Fruit fly (Drosophila melanogaster) whole organism, prepupa: ENCODE data around the gene CG11828.

Experiments used
- Blimp-1 ChIP-seq: fragments of 200-800 bp; sonication (Bioruptor generic); optimal IDR thresholded peaks from 3 replicates; lab custom pipeline; 2017; ENCODE audit warnings: missing biosample characterization, missing genetic modification characterization, mild to moderate bottlenecking, moderate library complexity, missing genetic modification reagents
- CG10631 ChIP-seq: fragments of 200-800 bp; sonication (Bioruptor generic); optimal IDR thresholded peaks from 2 replicates; lab custom pipeline; 2016; ENCODE audit warnings: missing biosample characterization, missing genetic modification characterization
- CG10669 ChIP-seq: fragments of 200-800 bp; sonication (Bioruptor generic); optimal IDR thresholded peaks from 3 replicates; lab custom pipeline; 2018; ENCODE audit warnings: missing biosample characterization, mild to moderate bottlenecking, missing genetic modification characterization, moderate library complexity
- CG11294 ChIP-seq: fragments of 200-800 bp; sonication (Bioruptor generic); IDR thresholded peaks from 2 replicates; pipeline ENCODE4 v1.3.6; 2022; ENCODE audit warnings: missing biosample characterization, missing genetic modification characterization
- CG11902 ChIP-seq: fragments of 200-800 bp; sonication (Bioruptor generic); optimal IDR thresholded peaks from 3 replicates; lab custom pipeline; 2016; ENCODE audit warnings: missing biosample characterization, missing genetic modification characterization
- CG15336 ChIP-seq: fragments of 200-800 bp; sonication (Bioruptor generic); IDR thresholded peaks from 2 replicates; pipeline ENCODE4 v1.3.6; 2022; ENCODE audit warnings: missing biosample characterization, missing genetic modification characterization
- CG16779 ChIP-seq: fragments of 200-800 bp; sonication (Bioruptor generic); optimal IDR thresholded peaks from 3 replicates; lab custom pipeline; 2017; ENCODE audit warnings: missing biosample characterization, mild to moderate bottlenecking, missing genetic modification characterization
- CG3032 ChIP-seq: fragments of 200-800 bp; optimal IDR thresholded peaks from 2 replicates; lab custom pipeline; 2019; ENCODE audit warnings: missing biosample characterization, mild to moderate bottlenecking, missing genetic modification characterization, moderate library complexity
- CG31627 ChIP-seq: fragments of 200-800 bp; sonication (Bioruptor generic); optimal IDR thresholded peaks from 3 replicates; lab custom pipeline; 2016; ENCODE audit warnings: missing biosample characterization, missing genetic modification characterization
- CG32006 ChIP-seq: fragments of 200-800 bp; sonication (Bioruptor generic); optimal IDR thresholded peaks from 3 replicates; lab custom pipeline; 2017; ENCODE audit warnings: missing biosample characterization, mild to moderate bottlenecking, missing genetic modification characterization
- CG3919 ChIP-seq: fragments of 200-800 bp; sonication (Bioruptor generic); optimal IDR thresholded peaks from 3 replicates; lab custom pipeline; 2016; ENCODE audit warnings: missing biosample characterization, missing genetic modification characterization
- CG6163 ChIP-seq: fragments of 200-800 bp; sonication (Bioruptor generic); IDR thresholded peaks from 3 replicates; pipeline ENCODE4 v1.3.6; 2022; ENCODE audit warnings: missing biosample characterization, missing genetic modification characterization
- CG6276 ChIP-seq: fragments of 200-800 bp; sonication (Bioruptor generic); optimal IDR thresholded peaks from 2 replicates; lab custom pipeline; 2017; ENCODE audit warnings: missing biosample characterization, mild to moderate bottlenecking, missing genetic modification characterization
- CG6808 ChIP-seq: fragments of 200-800 bp; sonication (Bioruptor generic); optimal IDR thresholded peaks from 3 replicates; lab custom pipeline; 2017; ENCODE audit warnings: missing biosample characterization, missing genetic modification characterization, mild to moderate bottlenecking, moderate library complexity, missing genetic modification reagents
- CG6854 ChIP-seq: fragments of 200-800 bp; sonication (Bioruptor generic); optimal IDR thresholded peaks from 2 replicates; lab custom pipeline; 2017; ENCODE audit warnings: missing biosample characterization, mild to moderate bottlenecking, missing genetic modification characterization
- CG7368 ChIP-seq: fragments of 200-800 bp; sonication (Bioruptor generic); optimal IDR thresholded peaks from 3 replicates; lab custom pipeline; 2016; ENCODE audit warnings: missing biosample characterization, missing genetic modification characterization
- CG8119 ChIP-seq: fragments of 200-800 bp; sonication (Bioruptor generic); IDR thresholded peaks from 3 replicates; pipeline ENCODE4 v1.3.6; 2022; ENCODE audit warnings: missing biosample characterization, missing genetic modification characterization
- CG8319 ChIP-seq: fragments of 200-800 bp; sonication (Bioruptor generic); optimal IDR thresholded peaks from 3 replicates; lab custom pipeline; 2016; ENCODE audit warnings: missing biosample characterization, missing genetic modification characterization
- CG8632 ChIP-seq: fragments of 200-800 bp; sonication (Bioruptor generic); optimal IDR thresholded peaks from 3 replicates; lab custom pipeline; 2016; ENCODE audit warnings: missing biosample characterization, missing genetic modification characterization
- Eip78C ChIP-seq: fragments of 200-800 bp; sonication (Bioruptor generic); peaks from one replicate; lab custom pipeline; 2016; ENCODE audit warnings: missing biosample characterization, missing genetic modification characterization
- Eip93F ChIP-seq: fragments of 200-800 bp; sonication (Bioruptor generic); optimal IDR thresholded peaks from 2 replicates; lab custom pipeline; 2016; ENCODE audit warnings: missing biosample characterization, mild to moderate bottlenecking, missing genetic modification characterization
- Ets21C ChIP-seq: fragments of 200-800 bp; sonication (Bioruptor generic); optimal IDR thresholded peaks from 3 replicates; lab custom pipeline; 2016; ENCODE audit warnings: missing biosample characterization, missing genetic modification characterization
- Ets96B ChIP-seq: fragments of 200-800 bp; optimal IDR thresholded peaks from 2 replicates; lab custom pipeline; 2019; ENCODE audit warnings: missing biosample characterization, mild to moderate bottlenecking, missing genetic modification characterization, moderate library complexity
- Gug ChIP-seq: fragments of 200-800 bp; sonication (Bioruptor generic); IDR thresholded peaks from 2 replicates; pipeline ENCODE4 v1.3.6; 2022; ENCODE audit warnings: missing biosample characterization, missing genetic modification characterization
- Hr38 ChIP-seq: sonication (Bioruptor generic); optimal IDR thresholded peaks from 2 replicates; lab custom pipeline; 2016; ENCODE audit warnings: missing biosample characterization, missing genetic modification characterization
- Hr39 ChIP-seq: fragments of 200-800 bp; sonication (Bioruptor generic); optimal IDR thresholded peaks from 2 replicates; lab custom pipeline; 2016; ENCODE audit warnings: missing biosample characterization, missing genetic modification characterization
- Hr4 ChIP-seq: fragments of 200-800 bp; sonication (Bioruptor generic); optimal IDR thresholded peaks from 3 replicates; lab custom pipeline; 2016; ENCODE audit warnings: missing biosample characterization, missing genetic modification characterization
- Lpt ChIP-seq: fragments of 200-800 bp; sonication (Bioruptor generic); optimal IDR thresholded peaks from 3 replicates; lab custom pipeline; 2016; ENCODE audit warnings: missing biosample characterization, missing genetic modification characterization
- OdsH ChIP-seq: fragments of 200-800 bp; sonication (Bioruptor generic); optimal IDR thresholded peaks from 3 replicates; lab custom pipeline; 2016; ENCODE audit warnings: missing biosample characterization, missing genetic modification characterization
- Sox14 ChIP-seq: fragments of 200-800 bp; sonication (Bioruptor generic); optimal IDR thresholded peaks from 3 replicates; lab custom pipeline; 2016; ENCODE audit warnings: missing biosample characterization, missing genetic modification characterization
- Sox15 ChIP-seq: fragments of 200-800 bp; sonication (Bioruptor generic); optimal IDR thresholded peaks from 3 replicates; lab custom pipeline; 2016; ENCODE audit warnings: missing biosample characterization, missing genetic modification characterization
- achi ChIP-seq: fragments of 200-800 bp; sonication (Bioruptor generic); optimal IDR thresholded peaks from 3 replicates; lab custom pipeline; 2016; ENCODE audit warnings: missing biosample characterization, missing genetic modification characterization
- acj6 ChIP-seq: fragments of 200-800 bp; sonication (Bioruptor generic); optimal IDR thresholded peaks from 3 replicates; lab custom pipeline; 2016; ENCODE audit warnings: missing biosample characterization, missing genetic modification characterization
- cyc ChIP-seq: fragments of 200-800 bp; sonication (Bioruptor generic); optimal IDR thresholded peaks from 3 replicates; lab custom pipeline; 2016; ENCODE audit warnings: missing biosample characterization, missing genetic modification characterization
- dac ChIP-seq: fragments of 200-800 bp; sonication (Bioruptor generic); optimal IDR thresholded peaks from 2 replicates; lab custom pipeline; 2017; ENCODE audit warnings: missing biosample characterization, mild to moderate bottlenecking, missing genetic modification characterization
- esn ChIP-seq: fragments of 200-800 bp; sonication (Bioruptor generic); optimal IDR thresholded peaks from 2 replicates; lab custom pipeline; 2016; ENCODE audit warnings: missing biosample characterization, mild to moderate bottlenecking, missing genetic modification characterization, moderate library complexity
- fd59A ChIP-seq: fragments of 200-800 bp; sonication (Bioruptor generic); optimal IDR thresholded peaks from 2 replicates; lab custom pipeline; 2017; ENCODE audit warnings: missing biosample characterization, mild to moderate bottlenecking, missing genetic modification characterization, missing genetic modification reagents
- fkh ChIP-seq: fragments of 200-800 bp; sonication (Bioruptor generic); optimal IDR thresholded peaks from 3 replicates; lab custom pipeline; 2017; ENCODE audit warnings: missing biosample characterization, mild to moderate bottlenecking, missing genetic modification characterization, moderate library complexity
- net ChIP-seq: fragments of 200-800 bp; sonication (Bioruptor generic); optimal IDR thresholded peaks from 3 replicates; lab custom pipeline; 2016; ENCODE audit warnings: missing biosample characterization, missing genetic modification characterization
- salr ChIP-seq, 2 experiments: fragments of 200-800 bp; sonication (Bioruptor generic); optimal IDR thresholded peaks; 3 replicates each; lab custom pipeline; 2016 to 2018; ENCODE audit warnings: missing biosample characterization in 2 of 2, missing genetic modification characterization in 2 of 2, mild to moderate bottlenecking in 1 of 2
- spab ChIP-seq: fragments of 200-800 bp; sonication (Bioruptor generic); optimal IDR thresholded peaks from 2 replicates; lab custom pipeline; 2017; ENCODE audit warnings: missing biosample characterization, mild to moderate bottlenecking, missing genetic modification characterization, missing genetic modification reagents
- ss ChIP-seq, 2 experiments: fragments of 200-800 bp; sonication (Bioruptor generic); optimal IDR thresholded peaks; 2 replicates in 1 of 2; 3 replicates in 1 of 2; lab custom pipeline; 2017 to 2018; ENCODE audit warnings: mild to moderate bottlenecking in 2 of 2, missing biosample characterization in 2 of 2, missing genetic modification characterization in 2 of 2, moderate library complexity in 1 of 2
- svp ChIP-seq: fragments of 200-800 bp; sonication (Bioruptor generic); peaks from one replicate; lab custom pipeline; 2016; ENCODE audit warnings: missing biosample characterization, missing genetic modification characterization
- topi ChIP-seq: fragments of 200-800 bp; sonication (Bioruptor generic); optimal IDR thresholded peaks from 3 replicates; lab custom pipeline; 2016; ENCODE audit warnings: missing biosample characterization, missing genetic modification characterization

The CG11828 gene

DNA sequence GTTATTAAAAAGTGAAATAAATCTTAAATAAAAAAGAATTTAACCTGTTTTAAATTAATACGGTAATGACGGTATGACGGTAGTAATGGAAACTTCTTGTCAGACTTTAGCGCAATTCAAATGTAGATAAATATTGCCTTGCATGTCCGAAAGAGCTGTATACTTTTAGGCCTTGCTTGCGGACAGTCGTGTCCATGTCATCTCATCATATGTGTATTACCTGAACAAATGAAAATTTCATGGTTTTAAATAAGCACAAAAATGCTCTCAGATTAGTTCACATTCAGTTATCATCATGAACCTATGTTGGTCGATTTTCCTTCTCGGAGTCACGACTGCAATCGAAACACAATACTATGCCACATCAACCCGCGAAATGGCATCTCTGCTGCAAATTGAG, at the start of gene CG11828:
Gene CG11828, plus strand, starts transcription at position 301 of the 400 bp plus-strand sequence.
- no peak for TF ChIP-seq CG10631 (GFP tag; lab: Kevin White, UChicago)
- TF ChIP-seq CG6854 (GFP tag; lab: Kevin White, UChicago) = no peak
- no peak for TF ChIP-seq spab
- TF ChIP-seq achi (GFP tag; lab: Kevin White, UChicago) = no peak
- TF ChIP-seq CG3919 (GFP tag; lab: Kevin White, UChicago) = no peak
- TF ChIP-seq Ets21C (GFP tag; lab: Kevin White, UChicago) = no peak
- no peak for TF ChIP-seq svp (GFP tag; lab: Kevin White, UChicago)
- TF ChIP-seq CG11902 (GFP tag; lab: Kevin White, UChicago) = no peak
- no peak for TF ChIP-seq Hr4
- TF ChIP-seq CG8632 (GFP tag; lab: Kevin White, UChicago) = no peak
- TF ChIP-seq net (GFP tag; lab: Kevin White, UChicago) = no peak
- no peak for TF ChIP-seq CG11294
- no peak for TF ChIP-seq Sox15

DNA sequence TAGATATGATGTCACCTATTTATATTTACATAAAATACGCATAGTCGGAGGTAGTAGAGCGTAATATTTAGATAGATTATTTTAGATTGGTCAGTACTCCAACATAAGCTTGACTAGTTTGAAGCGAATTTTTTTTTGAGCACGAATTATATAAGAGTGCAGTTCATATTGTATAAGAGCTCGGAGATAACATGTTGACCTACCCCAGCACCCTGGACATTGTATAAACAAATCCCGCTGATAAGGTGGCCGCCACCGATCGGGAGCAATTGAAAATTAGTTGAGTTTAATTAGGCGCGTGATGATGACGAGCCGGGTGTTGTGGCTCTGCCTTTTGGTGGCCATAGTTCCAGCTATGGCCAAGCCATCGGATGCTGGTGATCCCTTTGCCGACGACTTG, 47.5 kb upstream of the CG11828 start, which contains the start of gene Nepl18:
Gene Nepl18, plus strand, starts transcription at position 277 of the 400 bp plus-strand sequence.
- peak; percentile 91 for TF ChIP-seq svp (GFP tag; lab: Kevin White, UChicago)
- TF ChIP-seq acj6 (GFP tag; lab: Kevin White, UChicago) = no peak

DNA sequence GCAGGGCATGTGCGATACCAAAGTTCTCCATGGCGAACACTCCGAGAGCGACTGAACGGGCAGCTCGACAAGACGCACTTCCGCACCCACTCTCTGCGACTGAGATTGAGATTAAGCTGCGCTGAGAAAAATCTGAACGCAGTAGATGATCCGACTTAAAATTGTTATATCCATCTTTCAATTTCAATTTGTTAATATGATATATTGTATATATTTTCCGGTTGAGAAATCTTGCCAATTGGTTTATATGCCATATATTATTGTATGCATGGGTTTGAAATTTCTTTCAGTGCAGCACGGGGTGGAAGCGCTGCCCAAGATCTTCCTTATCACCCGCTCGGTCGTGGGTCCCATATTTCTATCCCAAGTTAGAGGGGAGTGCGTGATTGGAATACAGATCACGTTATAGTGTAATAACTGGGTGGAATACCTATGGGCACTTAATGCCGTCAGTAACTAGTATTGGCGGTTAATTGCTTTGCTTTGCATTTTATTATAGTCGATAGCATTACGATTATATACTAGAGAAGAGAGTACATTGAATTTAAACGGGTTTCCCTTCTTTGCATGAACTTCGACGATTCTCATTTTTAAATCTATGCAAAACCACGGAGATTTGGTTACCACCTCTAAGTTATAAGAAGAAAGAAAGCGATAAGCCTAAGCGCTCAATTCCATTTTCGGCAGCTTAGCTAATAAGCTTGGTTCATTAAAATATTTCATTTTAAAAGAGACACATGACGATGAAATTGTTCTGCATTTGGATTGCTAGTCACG, 42.6 kb upstream of the CG11828 start, which contains the start of the genes Nepl19 and Nepl20:
Gene Nepl19, minus strand, starts transcription at position 57 of the 777 bp plus-strand sequence.
Gene Nepl20, plus strand, starts transcription at position 727 of the 777 bp plus-strand sequence.
- TF ChIP-seq Blimp-1 (GFP tag; lab: Kevin White, UChicago) = peak; percentile 36
- peak; percentile 89 for TF ChIP-seq net (GFP tag; lab: Kevin White, UChicago)
- TF ChIP-seq CG6854 (GFP tag; lab: Kevin White, UChicago) = no peak
- peak; percentile 91 for TF ChIP-seq Hr4
- TF ChIP-seq cyc (GFP tag; lab: Kevin White, UChicago) = peak; percentile 84
- TF ChIP-seq CG11294 = peak; percentile 85
- peak; percentile 90 for TF ChIP-seq OdsH (GFP tag; lab: Kevin White, UChicago)
- peak; percentile 96 for TF ChIP-seq Eip78C (GFP tag; lab: Kevin White, UChicago)
- TF ChIP-seq Gug (GFP tag; lab: Robert Waterston, UW) = peak; percentile 93
- peak; percentile 29 for TF ChIP-seq fkh
- TF ChIP-seq CG6163 = peak; percentile 94
- TF ChIP-seq Lpt (GFP tag; lab: Kevin White, UChicago) = peak; percentile 79
- TF ChIP-seq CG3919 (GFP tag; lab: Kevin White, UChicago) = peak; percentile 90
- peak; percentile 85 for TF ChIP-seq CG6808 (GFP tag; lab: Kevin White, UChicago)
- peak; percentile 74 to 85 for TF ChIP-seq ss (GFP tag; optimal IDR thresholded peaks at IDR 0.05; lab: Kevin White, UChicago)
- peak; percentile 65 for TF ChIP-seq dac (GFP tag; lab: Kevin White, UChicago)
- peak; percentile 86 for TF ChIP-seq CG3032 (tag; lab: Kevin White, UChicago)
- TF ChIP-seq svp (GFP tag; lab: Kevin White, UChicago) = peak; percentile 99
- peak; percentile 87 for TF ChIP-seq CG15336 (GFP tag; lab: Robert Waterston, UW)
- TF ChIP-seq topi (GFP tag; lab: Kevin White, UChicago) = peak; percentile 90
- TF ChIP-seq CG31627 (GFP tag; lab: Kevin White, UChicago) = peak; percentile 84
- peak; percentile 77 for TF ChIP-seq CG11902 (GFP tag; lab: Kevin White, UChicago)
- peak; percentile 76 for TF ChIP-seq Sox15
- peak; percentile 89 for TF ChIP-seq CG8119
- no peak for TF ChIP-seq Hr38 (GFP tag; lab: Kevin White, UChicago)
- TF ChIP-seq Sox14 (GFP tag; lab: Kevin White, UChicago) = peak; percentile 86
- peak; percentile 68 for TF ChIP-seq Eip93F (GFP tag; lab: Kevin White, UChicago)
- TF ChIP-seq salr (GFP tag; optimal IDR thresholded peaks at IDR 0.05; lab: Kevin White, UChicago) = peak; percentile 77 to 84
- peak; percentile 84 for TF ChIP-seq achi (GFP tag; lab: Kevin White, UChicago)
- TF ChIP-seq CG32006 (GFP tag; lab: Kevin White, UChicago) = peak; percentile 92
- peak; percentile 86 for TF ChIP-seq CG7368
- peak; percentile 89 for TF ChIP-seq Ets96B (tag; lab: Kevin White, UChicago)
- TF ChIP-seq CG6276 (GFP tag; lab: Kevin White, UChicago) = peak; percentile 86
- TF ChIP-seq CG8319 (GFP tag; lab: Kevin White, UChicago) = peak; percentile 76
- peak; percentile 89 for TF ChIP-seq CG10669 (GFP tag; lab: Kevin White, UChicago)
- peak; percentile 86 for TF ChIP-seq CG10631 (GFP tag; lab: Kevin White, UChicago)
- TF ChIP-seq fd59A (GFP tag; lab: Kevin White, UChicago) = peak; percentile 78
- TF ChIP-seq CG16779 (tag; lab: Kevin White, UChicago) = peak; percentile 86
- peak; percentile 85 for TF ChIP-seq spab
- TF ChIP-seq esn = peak; percentile 91
- peak; percentile 77 for TF ChIP-seq Hr39 (GFP tag; lab: Kevin White, UChicago)
